Fruit fly (Drosophila melanogaster) whole organism, embryonic: ENCODE results near the gene CG6015.

ENCODE experiments used
- C15 ChIP-seq: fragments of 200-800 bp; sonication (Bioruptor generic); IDR thresholded peaks from 3 replicates; pipeline ENCODE4 v1.3.6; 2022; ENCODE audit warnings: missing biosample characterization, missing genetic modification characterization
- CG10321 ChIP-seq: fragments of 200-800 bp; sonication (Bioruptor generic); IDR thresholded peaks from 2 replicates; pipeline ENCODE4 v1.3.6; 2022; ENCODE audit warnings: missing biosample characterization, missing genetic modification characterization
- CG10431 ChIP-seq: fragments of 200-800 bp; sonication (Bioruptor generic); optimal IDR thresholded peaks from 3 replicates; lab custom pipeline; 2018; ENCODE audit warnings: missing biosample characterization, mild to moderate bottlenecking, missing genetic modification characterization
- CG10543 ChIP-seq: fragments of 200-800 bp; sonication (Bioruptor generic); optimal IDR thresholded peaks from 3 replicates; lab custom pipeline; 2017; ENCODE audit warnings: missing biosample characterization, mild to moderate bottlenecking, missing genetic modification characterization, moderate library complexity
- CG13624 ChIP-seq: fragments of 200-800 bp; sonication (Bioruptor generic); optimal IDR thresholded peaks from 2 replicates; lab custom pipeline; 2016; ENCODE audit warnings: missing biosample characterization, missing genetic modification characterization
- CG14014 ChIP-seq: fragments of 200-800 bp; sonication (Bioruptor generic); IDR thresholded peaks from 2 replicates; pipeline ENCODE4 v1.3.6; 2022; ENCODE audit warnings: missing biosample characterization, missing genetic modification characterization
- CG17361 ChIP-seq: fragments of 200-800 bp; sonication (Bioruptor generic); IDR thresholded peaks from 3 replicates; pipeline ENCODE4 v1.3.6; 2022; ENCODE audit warnings: missing biosample characterization, missing genetic modification characterization
- CG3407 ChIP-seq: fragments of 200-800 bp; sonication (Bioruptor generic); optimal IDR thresholded peaks from 2 replicates; lab custom pipeline; 2018; ENCODE audit warnings: missing biosample characterization, mild to moderate bottlenecking, missing genetic modification characterization
- CG34422 ChIP-seq: fragments of 200-800 bp; sonication (Bioruptor generic); IDR thresholded peaks from 3 replicates; pipeline ENCODE4 v1.3.6; 2022; ENCODE audit warnings: missing biosample characterization, missing genetic modification characterization
- CG3995 ChIP-seq: fragments of 200-800 bp; sonication (Bioruptor generic); optimal IDR thresholded peaks from 3 replicates; lab custom pipeline; 2016; ENCODE audit warnings: missing biosample characterization, missing genetic modification characterization
- CG4617 ChIP-seq: fragments of 200-800 bp; sonication (Bioruptor generic); optimal IDR thresholded peaks from 3 replicates; lab custom pipeline; 2016; ENCODE audit warnings: missing biosample characterization, missing genetic modification characterization, borderline replicate concordance
- CG5953 ChIP-seq: fragments of 200-800 bp; sonication (Bioruptor generic); IDR thresholded peaks from 2 replicates; pipeline ENCODE4 v1.3.6; 2022; ENCODE audit warnings: missing biosample characterization, missing genetic modification characterization
- CG7839 ChIP-seq: fragments of 200-800 bp; sonication (Bioruptor generic); optimal IDR thresholded peaks from 3 replicates; lab custom pipeline; 2018; ENCODE audit warnings: missing biosample characterization, mild to moderate bottlenecking, missing genetic modification characterization, moderate library complexity
- CG7963 ChIP-seq: fragments of 200-800 bp; sonication (Bioruptor generic); IDR thresholded peaks from 3 replicates; pipeline ENCODE4 v1.3.6; 2022; ENCODE audit warnings: missing biosample characterization, missing genetic modification characterization; ENCODE audit not compliant: partially characterized antibody
- CG8359 ChIP-seq: fragments of 200-800 bp; sonication (Bioruptor generic); optimal IDR thresholded peaks from 2 replicates; lab custom pipeline; 2017; ENCODE audit warnings: missing biosample characterization, mild to moderate bottlenecking, missing genetic modification characterization, borderline replicate concordance
- CoRest ChIP-seq: fragments of 200-800 bp; sonication (Bioruptor generic); optimal IDR thresholded peaks from 3 replicates; lab custom pipeline; 2018; ENCODE audit warnings: missing biosample characterization, mild to moderate bottlenecking, missing genetic modification characterization, moderate library complexity
- Dek ChIP-seq: fragments of 200-800 bp; sonication (Bioruptor generic); optimal IDR thresholded peaks from 3 replicates; lab custom pipeline; 2019; ENCODE audit warnings: missing biosample characterization, mild to moderate bottlenecking, missing genetic modification characterization, moderate library complexity
- Dll ChIP-seq: fragments of 200-800 bp; sonication (Bioruptor generic); IDR thresholded peaks from 4 replicates; pipeline ENCODE4 v1.3.6; 2022; ENCODE audit warnings: missing biosample characterization, missing genetic modification characterization; ENCODE audit not compliant: partially characterized antibody
- GATAe ChIP-seq: fragments of 200-800 bp; sonication (Bioruptor generic); conservative IDR thresholded peaks from 2 replicates; pipeline ENCODE4 v1.3.6; 2022; ENCODE audit warnings: missing biosample characterization, missing genetic modification characterization
- Hsf ChIP-seq: fragments of 200-800 bp; sonication (Bioruptor generic); optimal IDR thresholded peaks from 3 replicates; lab custom pipeline; 2016; ENCODE audit warnings: missing biosample characterization, missing genetic modification characterization
- Lhr ChIP-seq: fragments of 200-800 bp; sonication (Bioruptor generic); optimal IDR thresholded peaks from 3 replicates; lab custom pipeline; 2017; ENCODE audit warnings: mild to moderate bottlenecking, missing biosample characterization, missing genetic modification reagents, missing genetic modification characterization
- NC2β ChIP-seq: fragments of 200-800 bp; sonication (Bioruptor generic); optimal IDR thresholded peaks from 2 replicates; lab custom pipeline; 2016; ENCODE audit warnings: missing biosample characterization, missing genetic modification characterization
- NfI ChIP-seq: fragments of 200-800 bp; sonication (Bioruptor generic); optimal IDR thresholded peaks from 3 replicates; lab custom pipeline; 2018; ENCODE audit warnings: missing biosample characterization, mild to moderate bottlenecking, missing genetic modification characterization, moderate library complexity
- TFAM ChIP-seq: fragments of 200-800 bp; sonication (Bioruptor generic); optimal IDR thresholded peaks from 2 replicates; lab custom pipeline; 2017; ENCODE audit warnings: missing biosample characterization, missing genetic modification characterization, inconsistent platforms
- YL-1 ChIP-seq: fragments of 200-800 bp; sonication (Bioruptor generic); optimal IDR thresholded peaks from 3 replicates; lab custom pipeline; 2017; ENCODE audit warnings: missing biosample characterization, mild to moderate bottlenecking, missing genetic modification characterization
- az2 ChIP-seq: fragments of 200-800 bp; sonication (Bioruptor generic); optimal IDR thresholded peaks from 3 replicates; lab custom pipeline; 2016; ENCODE audit warnings: missing biosample characterization, missing genetic modification characterization
- bab2 ChIP-seq: fragments of 200-800 bp; sonication (Bioruptor generic); optimal IDR thresholded peaks from 2 replicates; lab custom pipeline; 2016; ENCODE audit warnings: missing biosample characterization, missing genetic modification characterization
- bbx ChIP-seq: fragments of 200-800 bp; sonication (Bioruptor generic); IDR thresholded peaks from 2 replicates; pipeline ENCODE4 v1.3.6; 2022; ENCODE audit warnings: missing biosample characterization, missing genetic modification characterization; ENCODE audit not compliant: partially characterized antibody
- cato ChIP-seq: fragments of 200-800 bp; sonication (Bioruptor generic); optimal IDR thresholded peaks from 2 replicates; lab custom pipeline; 2016; ENCODE audit warnings: missing biosample characterization, missing genetic modification characterization, borderline replicate concordance
- chn ChIP-seq: fragments of 200-800 bp; sonication (Bioruptor generic); optimal IDR thresholded peaks from 2 replicates; lab custom pipeline; 2016; ENCODE audit warnings: missing biosample characterization, missing genetic modification characterization
- dmrt99B ChIP-seq: fragments of 200-800 bp; sonication (Bioruptor generic); optimal IDR thresholded peaks from 2 replicates; lab custom pipeline; 2018; ENCODE audit warnings: missing biosample characterization, mild to moderate bottlenecking, missing genetic modification characterization, moderate library complexity
- en ChIP-seq: fragments of 200-800 bp; sonication (Bioruptor generic); optimal IDR thresholded peaks from 2 replicates; lab custom pipeline; 2016; ENCODE audit warnings: missing biosample characterization, missing genetic modification characterization
- esg ChIP-seq: fragments of 200-800 bp; sonication (Bioruptor generic); conservative IDR thresholded peaks from 2 replicates; pipeline ENCODE4 v1.3.6; 2022; ENCODE audit warnings: missing biosample characterization, missing genetic modification characterization
- eve ChIP-seq, 2 experiments: fragments of >200 bp; optimal IDR thresholded peaks; 2 replicates each; lab custom pipeline; 2017; ENCODE audit warnings: missing biosample characterization in 2 of 2, missing genetic modification characterization in 2 of 2
- fu2 ChIP-seq: fragments of 200-800 bp; sonication (Bioruptor generic); optimal IDR thresholded peaks from 2 replicates; lab custom pipeline; 2016; ENCODE audit warnings: missing biosample characterization, missing genetic modification characterization
- ham ChIP-seq: fragments of 200-800 bp; sonication (Bioruptor generic); IDR thresholded peaks from 2 replicates; pipeline ENCODE4 v1.3.6; 2022; ENCODE audit warnings: missing biosample characterization, missing genetic modification characterization
- lbe ChIP-seq: fragments of 200-800 bp; sonication (Bioruptor generic); optimal IDR thresholded peaks from 2 replicates; lab custom pipeline; 2016; ENCODE audit warnings: missing biosample characterization, mild to moderate bottlenecking, missing genetic modification characterization
- nmo ChIP-seq: fragments of 200-800 bp; sonication (Bioruptor generic); optimal IDR thresholded peaks from 2 replicates; lab custom pipeline; 2018; ENCODE audit warnings: missing biosample characterization, mild to moderate bottlenecking, missing genetic modification characterization, moderate library complexity
- org-1 ChIP-seq: fragments of 200-800 bp; sonication (Bioruptor generic); optimal IDR thresholded peaks from 2 replicates; lab custom pipeline; 2017; ENCODE audit warnings: missing biosample characterization, missing genetic modification characterization
- phol ChIP-seq: fragments of 200-800 bp; sonication (Bioruptor generic); optimal IDR thresholded peaks from 3 replicates; lab custom pipeline; 2018; ENCODE audit warnings: missing biosample characterization, mild to moderate bottlenecking, missing genetic modification characterization, moderate library complexity
- pita ChIP-seq: fragments of 200-800 bp; sonication (Bioruptor generic); optimal IDR thresholded peaks from 2 replicates; lab custom pipeline; 2017; ENCODE audit warnings: missing biosample characterization, mild to moderate bottlenecking, missing genetic modification characterization
- prd ChIP-seq, 3 experiments: fragments of >200 bp in 2 of 3; fragments of 200-800 bp in 1 of 3; sonication (Bioruptor generic) in 1 of 3; optimal IDR thresholded peaks in 2 of 3; IDR thresholded peaks in 1 of 3; 2 replicates in 2 of 3; 3 replicates in 1 of 3; pipeline versions ENCODE4 v1.3.6 to Lab custom; 2017 to 2022; ENCODE audit warnings: missing biosample characterization in 1 of 3, missing genetic modification characterization in 1 of 3
- pzg ChIP-seq: fragments of 200-800 bp; sonication (Bioruptor generic); optimal IDR thresholded peaks from 3 replicates; lab custom pipeline; 2018; ENCODE audit warnings: missing biosample characterization, mild to moderate bottlenecking, missing genetic modification characterization, moderate library complexity
- ranshi ChIP-seq: fragments of 200-800 bp; sonication (Bioruptor generic); IDR thresholded peaks from 2 replicates; pipeline ENCODE4 v1.3.6; 2022; ENCODE audit warnings: missing biosample characterization, missing genetic modification characterization
- rib ChIP-seq: fragments of 200-800 bp; sonication (Bioruptor generic); IDR thresholded peaks from 2 replicates; pipeline ENCODE4 v1.3.6; 2022; ENCODE audit warnings: missing biosample characterization, missing genetic modification characterization
- slp2 ChIP-seq: fragments of 200-800 bp; sonication (Bioruptor generic); optimal IDR thresholded peaks from 2 replicates; lab custom pipeline; 2016; ENCODE audit warnings: missing biosample characterization, missing genetic modification characterization
- tup ChIP-seq: fragments of 200-800 bp; sonication (Bioruptor generic); optimal IDR thresholded peaks from 2 replicates; lab custom pipeline; 2016; ENCODE audit warnings: missing biosample characterization, mild to moderate bottlenecking, missing genetic modification characterization, moderate library complexity
- twi ChIP-seq: fragments of 200-800 bp; optimal IDR thresholded peaks from 2 replicates; lab custom pipeline; 2019; ENCODE audit warnings: missing biosample characterization, mild to moderate bottlenecking, missing genetic modification characterization, moderate library complexity
- wdn ChIP-seq: fragments of 200-800 bp; sonication (Bioruptor generic); IDR thresholded peaks from 2 replicates; pipeline ENCODE4 v1.3.6; 2022; ENCODE audit warnings: missing biosample characterization, missing genetic modification characterization
- wek ChIP-seq: fragments of 200-800 bp; sonication (Bioruptor generic); optimal IDR thresholded peaks from 3 replicates; lab custom pipeline; 2018; ENCODE audit warnings: missing biosample characterization, mild to moderate bottlenecking, missing genetic modification characterization, moderate library complexity
- wor ChIP-seq: fragments of 200-800 bp; sonication (Bioruptor generic); IDR thresholded peaks from 2 replicates; pipeline ENCODE4 v1.3.6; 2022; ENCODE audit warnings: missing biosample characterization, missing genetic modification characterization

Gene CG6015

dm6 chr3R:21992909-21993308, 41.2 kb downstream of the CG6015 start (continued):
- TF ChIP-seq twi (tag; lab: Kevin White, UChicago) (no peak), org-1 (GFP tag; lab: Kevin White, UChicago) (no peak), phol (tag; lab: Kevin White, UChicago) (no peak), pita (GFP tag; lab: Kevin White, UChicago) (no peak), CG10543 (GFP tag; lab: Kevin White, UChicago) (no peak), CG10431 (GFP tag; lab: Kevin White, UChicago) (no peak), CG4617 (GFP tag; lab: Kevin White, UChicago) (no peak), en (GFP tag; lab: Kevin White, UChicago) (no peak), rib (no peak), NC2β (no peak), pzg (no peak), CG10321 (GFP tag; lab: Robert Waterston, UW) (no peak), ranshi (GFP tag; lab: Robert Waterston, UW) (no peak), nmo (GFP tag; lab: Kevin White, UChicago) (peak; percentile 57), CG3995 (no peak), CoRest (tag; lab: Kevin White, UChicago) (peak; percentile 46), CG3407 (GFP tag; lab: Kevin White, UChicago) (no peak), CG13624 (GFP tag; lab: Kevin White, UChicago) (no peak), esg (peak; percentile 53; the same call in 1 of the 2 replicates), CG7963 (no peak), ham (GFP tag; lab: Robert Waterston, UW) (no peak), bbx (GFP tag; lab: Robert Waterston, UW) (no peak), slp2 (GFP tag; lab: Kevin White, UChicago) (no peak), YL-1 (GFP tag; lab: Kevin White, UChicago) (no peak), Dek (tag; lab: Kevin White, UChicago) (no peak), TFAM (GFP tag; lab: Kevin White, UChicago) (no peak), wdn (no peak), CG8359 (GFP tag; lab: Kevin White, UChicago) (no peak), tup (GFP tag; lab: Kevin White, UChicago) (no peak), CG7839 (peak; percentile 69), Dll (GFP tag; lab: Robert Waterston, UW) (no peak), NfI (GFP tag; lab: Kevin White, UChicago) (peak; percentile 51), lbe (no peak), wor (GFP tag; lab: Robert Waterston, UW) (no peak), CG5953 (GFP tag; lab: Robert Waterston, UW) (no peak; the same call in 1 of the 2 replicates), bab2 (GFP tag; lab: Kevin White, UChicago) (no peak), wek (no peak), GATAe (GFP tag; lab: Robert Waterston, UW) (no peak), fu2 (GFP tag; lab: Kevin White, UChicago) (no peak), Lhr (no peak), Hsf (peak; percentile 51), dmrt99B (peak; percentile 46), prd (optimal IDR thresholded peaks at IDR 0.05; lab: Kevin White, UChicago) (no peak), prd (GFP tag; IDR thresholded peaks at IDR 0.05; lab: Robert Waterston, UW) (peak; percentile 70; the same call in 2 of the 3 replicates), eve (GFP tag; optimal IDR thresholded peaks at IDR 0.05; lab: Kevin White, UChicago) (no peak), cato (GFP tag; lab: Kevin White, UChicago) (no peak), CG17361 (GFP tag; lab: Robert Waterston, UW) (no peak), C15 (no peak), az2 (GFP tag; lab: Kevin White, UChicago) (peak; percentile 32), CG14014 (GFP tag; lab: Robert Waterston, UW) (peak; percentile 52; the same call in 1 of the 2 replicates), CG34422 (GFP tag; lab: Robert Waterston, UW) (peak; percentile 29; the same call in 1 of the 3 replicates), chn (peak; percentile 26)
